Worm (Caenorhabditis elegans): ENCODE results near the gene ZK643.6.

The ZK643.6 gene

DNA sequence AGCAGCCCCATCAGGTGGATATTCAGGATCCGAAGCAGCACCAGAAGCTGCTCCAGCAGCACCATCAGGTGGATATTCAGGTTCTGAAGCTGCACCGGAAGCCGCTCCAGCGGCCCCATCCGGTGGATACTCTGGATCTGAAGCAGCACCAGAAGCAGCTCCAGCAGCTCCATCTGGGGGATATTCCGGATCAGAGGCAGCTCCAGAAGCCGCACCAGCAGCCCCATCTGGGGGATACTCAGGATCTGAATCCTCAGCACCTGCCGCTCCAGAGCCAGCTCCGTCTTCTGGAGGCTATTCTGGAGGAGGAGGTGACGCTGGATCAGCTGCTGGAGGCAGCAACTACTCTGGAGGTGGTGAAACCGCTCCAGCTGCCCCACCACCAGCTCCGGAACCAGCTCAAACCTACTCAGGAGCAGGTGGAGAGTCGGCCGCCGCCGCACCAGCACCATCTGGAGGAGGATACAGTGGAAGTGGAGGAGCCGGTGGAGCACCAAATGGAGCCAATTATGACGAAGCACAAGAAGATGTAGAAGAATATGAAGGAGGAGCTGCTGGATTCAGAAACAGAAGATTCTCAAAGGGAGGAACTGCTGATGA lies 4.2 kb upstream of the ZK643.6 start:
- TF ChIP-seq sea-1 (GFP tag; conservative IDR thresholded peaks at IDR 0.05) (no peak), aly-1 (tag; optimal IDR thresholded peaks at IDR 0.05) (peak; percentile 16), scrt-1 (GFP tag; IDR thresholded peaks at IDR 0.05) (no peak), tbx-37 (GFP tag; conservative IDR thresholded peaks at IDR 0.05) (no peak), B0310.2 (tag; optimal IDR thresholded peaks at IDR 0.05) (no peak)

DNA sequence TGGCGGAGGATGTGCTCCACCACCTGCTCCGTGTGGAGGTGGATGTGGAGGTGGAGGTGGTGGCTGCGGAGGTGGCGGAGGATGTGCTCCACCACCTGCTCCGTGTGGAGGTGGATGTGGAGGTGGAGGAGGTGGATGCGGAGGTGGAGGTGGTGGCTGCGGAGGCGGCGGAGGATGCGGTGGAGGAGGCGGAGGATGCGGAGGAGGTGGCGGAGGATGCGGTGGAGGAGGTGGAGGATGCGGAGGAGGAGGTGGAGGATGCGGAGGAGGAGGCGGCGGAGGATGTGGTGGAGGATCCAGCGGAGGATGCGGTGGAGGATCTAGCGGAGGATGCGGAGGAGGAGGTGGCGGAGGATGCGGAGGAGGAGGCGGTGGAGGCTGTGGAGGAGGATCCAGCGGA lies 1.9 kb upstream of the ZK643.6 start:
- TF ChIP-seq sea-1 (GFP tag; conservative IDR thresholded peaks at IDR 0.05) (no peak), tra-4 (tag; optimal IDR thresholded peaks at IDR 0.05) (no peak), hnd-1 (tag; optimal IDR thresholded peaks at IDR 0.05) (no peak)

- no peak for TF ChIP-seq sea-1 (GFP tag; conservative IDR thresholded peaks at IDR 0.05)
- TF ChIP-seq tra-4 (tag; optimal IDR thresholded peaks at IDR 0.05), result no peak
- TF ChIP-seq tbx-11 (GFP tag; IDR thresholded peaks at IDR 0.05), result no peak
- no peak for TF ChIP-seq scrt-1 (GFP tag; IDR thresholded peaks at IDR 0.05)
- TF ChIP-seq hnd-1 (tag; optimal IDR thresholded peaks at IDR 0.05), result no peak
- no peak for TF ChIP-seq pes-1 (GFP tag; IDR thresholded peaks at IDR 0.05)
- no peak for TF ChIP-seq tbx-37 (GFP tag; conservative IDR thresholded peaks at IDR 0.05)
- TF ChIP-seq ceh-13 (GFP tag; optimal IDR thresholded peaks at IDR 0.05), result no peak
- no peak for TF ChIP-seq F13C5.2 (tag; optimal IDR thresholded peaks at IDR 0.05)
- no peak for TF ChIP-seq ets-7 (tag; optimal IDR thresholded peaks at IDR 0.05)
- no peak for TF ChIP-seq B0310.2 (tag; optimal IDR thresholded peaks at IDR 0.05)
- no peak for TF ChIP-seq hmg-4 (GFP tag; optimal IDR thresholded peaks at IDR 0.05)
- no peak for TF ChIP-seq aly-1 (tag; optimal IDR thresholded peaks at IDR 0.05)
- no peak for TF ChIP-seq hmbx-1 (tag; optimal IDR thresholded peaks at IDR 0.05)
Observed at ce11 chrIII:8961993-8962392, 1.4 kb upstream of the ZK643.6 start, which contains the start of gene grl-25. Gene grl-25, plus strand, starts transcription at chrIII:8962293.

ce11 chrIII:8956146-8956646 lies 4.4 kb downstream of the ZK643.6 start, which contains the start of the genes ZK643.5 and ZK643.2:
Gene ZK643.5, minus strand, starts transcription at chrIII:8956196.
Gene ZK643.2, plus strand, starts transcription at chrIII:8956540.
- no peak for TF ChIP-seq hmg-4 (GFP tag; optimal IDR thresholded peaks at IDR 0.05)
- no peak for TF ChIP-seq hnd-1 (tag; optimal IDR thresholded peaks at IDR 0.05)
- no peak for TF ChIP-seq tbx-37 (GFP tag; conservative IDR thresholded peaks at IDR 0.05)
- no peak for TF ChIP-seq B0310.2 (tag; optimal IDR thresholded peaks at IDR 0.05)
- no peak for TF ChIP-seq pes-1 (GFP tag; IDR thresholded peaks at IDR 0.05)
- TF ChIP-seq ets-7 (tag; optimal IDR thresholded peaks at IDR 0.05), result no peak
- TF ChIP-seq hmbx-1 (tag; optimal IDR thresholded peaks at IDR 0.05), result no peak
- TF ChIP-seq ama-1 (optimal IDR thresholded peaks at IDR 0.05), result no peak
- no peak for TF ChIP-seq flt-1 (GFP tag; IDR thresholded peaks at IDR 0.05)
- TF ChIP-seq aly-1 (tag; optimal IDR thresholded peaks at IDR 0.05), result no peak
- no peak for TF ChIP-seq ceh-36 (tag; optimal IDR thresholded peaks at IDR 0.05)
- TF ChIP-seq sea-1 (GFP tag; conservative IDR thresholded peaks at IDR 0.05), result no peak

DNA sequence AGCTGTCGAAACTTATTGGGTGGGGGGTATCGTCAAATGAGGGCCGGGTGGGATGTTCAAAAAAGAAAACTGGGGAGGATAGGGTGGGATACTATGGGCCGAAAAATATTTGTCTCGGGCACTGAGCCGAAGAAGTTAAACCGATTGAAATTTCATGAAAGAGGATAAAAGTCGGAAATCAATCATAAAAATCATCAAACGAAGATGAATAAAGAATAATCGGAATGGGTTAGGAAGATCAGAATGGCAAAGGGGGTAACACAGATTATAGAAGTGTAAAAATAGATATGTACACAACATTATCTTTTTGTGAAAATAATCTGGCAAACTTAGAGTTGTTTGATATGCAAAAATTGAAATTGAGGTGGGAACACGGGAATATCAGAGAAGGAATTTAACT lies 5.0 kb downstream of the ZK643.6 start:
- TF ChIP-seq aly-1 (tag; optimal IDR thresholded peaks at IDR 0.05) (no peak), pes-1 (GFP tag; IDR thresholded peaks at IDR 0.05) (no peak), ceh-13 (GFP tag; optimal IDR thresholded peaks at IDR 0.05) (no peak), ceh-36 (tag; optimal IDR thresholded peaks at IDR 0.05) (no peak), F13C5.2 (tag; optimal IDR thresholded peaks at IDR 0.05) (no peak), tbx-11 (GFP tag; IDR thresholded peaks at IDR 0.05) (no peak), hnd-1 (tag; optimal IDR thresholded peaks at IDR 0.05) (no peak), tra-4 (tag; optimal IDR thresholded peaks at IDR 0.05) (no peak), scrt-1 (GFP tag; IDR thresholded peaks at IDR 0.05) (no peak), sea-1 (GFP tag; conservative IDR thresholded peaks at IDR 0.05) (no peak), B0310.2 (tag; optimal IDR thresholded peaks at IDR 0.05) (no peak)

DNA sequence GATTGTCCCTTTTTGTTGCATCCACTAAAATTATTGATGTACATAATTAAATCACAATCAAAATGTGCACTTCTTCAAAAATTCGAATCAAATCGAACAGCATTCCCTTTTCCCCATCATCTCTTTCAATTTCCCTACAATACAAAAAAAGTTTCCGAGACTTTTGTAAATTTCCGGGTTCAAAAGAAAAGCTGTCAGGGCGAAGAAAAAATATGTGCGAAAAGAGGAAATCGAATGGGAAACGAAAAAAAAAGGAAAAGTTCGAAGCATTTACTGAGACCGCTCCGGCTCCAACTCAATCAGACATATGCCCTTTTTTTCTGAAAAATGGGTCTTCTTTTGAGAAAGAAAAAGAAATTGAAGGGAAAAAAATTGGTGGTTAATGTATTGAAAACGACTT lies 11.4 kb downstream of the ZK643.6 start:
- TF ChIP-seq hnd-1 (tag; optimal IDR thresholded peaks at IDR 0.05), result no peak

ce11 chrIII:8946285-8946684 lies 14.3 kb downstream of the ZK643.6 start:
- no peak for TF ChIP-seq aly-1 (tag; optimal IDR thresholded peaks at IDR 0.05)
- TF ChIP-seq ceh-13 (GFP tag; optimal IDR thresholded peaks at IDR 0.05), result no peak
- TF ChIP-seq ets-7 (tag; optimal IDR thresholded peaks at IDR 0.05), result no peak
- no peak for TF ChIP-seq B0310.2 (tag; optimal IDR thresholded peaks at IDR 0.05)
- TF ChIP-seq sea-1 (GFP tag; conservative IDR thresholded peaks at IDR 0.05), result no peak
- TF ChIP-seq tbx-11 (GFP tag; IDR thresholded peaks at IDR 0.05), result no peak
- no peak for TF ChIP-seq pes-1 (GFP tag; IDR thresholded peaks at IDR 0.05)
- TF ChIP-seq ama-1 (optimal IDR thresholded peaks at IDR 0.05), result no peak
- TF ChIP-seq hmg-4 (GFP tag; optimal IDR thresholded peaks at IDR 0.05), result no peak
- no peak for TF ChIP-seq ceh-36 (tag; optimal IDR thresholded peaks at IDR 0.05)
- TF ChIP-seq scrt-1 (GFP tag; IDR thresholded peaks at IDR 0.05), result no peak
- no peak for TF ChIP-seq flt-1 (GFP tag; IDR thresholded peaks at IDR 0.05)
- no peak for TF ChIP-seq tra-4 (tag; optimal IDR thresholded peaks at IDR 0.05)
- no peak for TF ChIP-seq hnd-1 (tag; optimal IDR thresholded peaks at IDR 0.05)
- no peak for TF ChIP-seq F13C5.2 (tag; optimal IDR thresholded peaks at IDR 0.05)

ce11 chrIII:8944357-8944756 lies 16.2 kb downstream of the ZK643.6 start, which contains the start of gene dhrr-1:
Gene dhrr-1, plus strand, starts transcription at chrIII:8944657.
- TF ChIP-seq F13C5.2 (tag; optimal IDR thresholded peaks at IDR 0.05), result no peak
- no peak for TF ChIP-seq sea-1 (GFP tag; conservative IDR thresholded peaks at IDR 0.05)
- TF ChIP-seq B0310.2 (tag; optimal IDR thresholded peaks at IDR 0.05), result no peak
- no peak for TF ChIP-seq ceh-13 (GFP tag; optimal IDR thresholded peaks at IDR 0.05)
- TF ChIP-seq ceh-36 (tag; optimal IDR thresholded peaks at IDR 0.05), result no peak
- no peak for TF ChIP-seq ama-1 (optimal IDR thresholded peaks at IDR 0.05)
